Worm (Caenorhabditis elegans): Measurements from ENCODE around the gene srz-38.
"Not testable (repeated sequence)": the region's sequence is repeated elsewhere in the genome, so short reads cannot be mapped to it uniquely, and the experiment has no call there.

Gene srz-38

ce11 chrIV:16335037-16335436 lies at the start of gene srz-38:
Gene srz-38, plus strand, starts transcription at chrIV:16335337.
- TF ChIP-seq flt-1 (GFP tag; IDR thresholded peaks at IDR 0.05) (no peak), klf-2 (GFP tag; conservative IDR thresholded peaks at IDR 0.05) (no peak), ztf-29 (GFP tag; IDR thresholded peaks at IDR 0.05) (no peak), cog-1 (tag; optimal IDR thresholded peaks at IDR 0.05) (no peak), T22C8.4 (GFP tag; IDR thresholded peaks at IDR 0.05) (no peak), med-1 (GFP tag; optimal IDR thresholded peaks at IDR 0.05; ENCODE audit: insufficient read depth) (no peak), ref-1 (GFP tag; conservative IDR thresholded peaks at IDR 0.05) (no peak), tab-1 (GFP tag; IDR thresholded peaks at IDR 0.05) (no peak), ztf-23 (GFP tag; IDR thresholded peaks at IDR 0.05) (no peak)

ce11 chrIV:16290745-16291144 lies 44.4 kb upstream of the srz-38 start, which contains the start of gene srz-75:
Gene srz-75, minus strand, starts transcription at chrIV:16290845.
- no peak for TF ChIP-seq klf-2 (GFP tag; conservative IDR thresholded peaks at IDR 0.05)
- no peak for TF ChIP-seq tab-1 (GFP tag; IDR thresholded peaks at IDR 0.05)
- no peak for TF ChIP-seq flt-1 (GFP tag; IDR thresholded peaks at IDR 0.05)
- TF ChIP-seq ztf-23 (GFP tag; IDR thresholded peaks at IDR 0.05) = no peak

ce11 chrIV:16293889-16294288 lies 41.2 kb upstream of the srz-38 start:
- no peak for TF ChIP-seq flt-1 (GFP tag; IDR thresholded peaks at IDR 0.05)
- no peak for TF ChIP-seq ztf-23 (GFP tag; IDR thresholded peaks at IDR 0.05)
- TF ChIP-seq cog-1 (tag; optimal IDR thresholded peaks at IDR 0.05) = no peak
- no peak for TF ChIP-seq tab-1 (GFP tag; IDR thresholded peaks at IDR 0.05)

DNA sequence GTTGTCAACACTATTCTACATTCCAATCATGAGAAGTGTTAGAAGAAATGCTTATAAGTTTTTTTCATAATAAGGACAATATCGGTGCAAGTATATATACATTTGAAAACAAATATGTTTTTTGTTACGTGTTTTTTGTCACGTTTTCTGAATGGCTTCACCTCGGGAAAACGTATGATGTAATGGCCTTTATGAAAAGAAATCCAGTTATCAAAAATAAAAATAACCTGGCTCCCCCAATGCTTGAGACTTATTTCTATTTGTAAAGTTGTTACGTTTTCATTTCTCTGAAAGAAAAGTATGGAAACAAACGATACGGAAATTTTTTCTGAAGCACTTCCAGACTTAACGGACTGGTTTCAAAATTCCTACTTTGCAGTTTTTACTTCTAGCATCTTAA lies 36.3 kb upstream of the srz-38 start, which contains the start of gene srz-72:
Gene srz-72 (plus strand): TSS at position 301 of the 400 bp plus-strand sequence.
- TF ChIP-seq ztf-29 (GFP tag; IDR thresholded peaks at IDR 0.05) (no peak), ref-1 (GFP tag; conservative IDR thresholded peaks at IDR 0.05) (no peak), med-1 (GFP tag; optimal IDR thresholded peaks at IDR 0.05; ENCODE audit: insufficient read depth) (no peak), tab-1 (GFP tag; IDR thresholded peaks at IDR 0.05) (no peak)

DNA sequence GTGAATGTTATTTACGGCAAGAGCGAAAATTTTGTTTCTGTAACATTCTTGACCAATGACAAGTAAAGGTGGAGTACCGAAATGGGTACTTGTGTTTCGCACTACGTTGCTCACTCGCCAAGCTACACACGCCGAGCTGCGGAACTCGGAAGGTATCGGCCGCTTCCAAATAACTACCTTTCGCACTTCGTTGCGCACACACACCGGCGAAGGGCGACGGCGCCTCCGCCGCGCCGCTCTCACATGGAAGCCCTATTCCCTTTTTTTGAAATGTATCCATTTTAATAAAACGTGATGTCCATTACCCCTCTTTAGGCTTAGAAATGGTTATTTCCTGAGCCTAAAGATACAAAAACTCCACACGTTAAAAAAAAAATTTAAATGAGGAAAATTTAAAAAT lies 28.2 kb upstream of the srz-38 start:
- no peak for TF ChIP-seq med-1 (GFP tag; optimal IDR thresholded peaks at IDR 0.05; ENCODE audit: insufficient read depth)
- no peak for TF ChIP-seq flt-1 (GFP tag; IDR thresholded peaks at IDR 0.05)
- TF ChIP-seq cog-1 (tag; optimal IDR thresholded peaks at IDR 0.05) = no peak
- TF ChIP-seq ztf-29 (GFP tag; IDR thresholded peaks at IDR 0.05) = no peak
- no peak for TF ChIP-seq tab-1 (GFP tag; IDR thresholded peaks at IDR 0.05)
- no peak for TF ChIP-seq klf-2 (GFP tag; conservative IDR thresholded peaks at IDR 0.05)
- no peak for TF ChIP-seq T22C8.4 (GFP tag; IDR thresholded peaks at IDR 0.05)
- no peak for TF ChIP-seq ref-1 (GFP tag; conservative IDR thresholded peaks at IDR 0.05)
- no peak for TF ChIP-seq ztf-23 (GFP tag; IDR thresholded peaks at IDR 0.05)

DNA sequence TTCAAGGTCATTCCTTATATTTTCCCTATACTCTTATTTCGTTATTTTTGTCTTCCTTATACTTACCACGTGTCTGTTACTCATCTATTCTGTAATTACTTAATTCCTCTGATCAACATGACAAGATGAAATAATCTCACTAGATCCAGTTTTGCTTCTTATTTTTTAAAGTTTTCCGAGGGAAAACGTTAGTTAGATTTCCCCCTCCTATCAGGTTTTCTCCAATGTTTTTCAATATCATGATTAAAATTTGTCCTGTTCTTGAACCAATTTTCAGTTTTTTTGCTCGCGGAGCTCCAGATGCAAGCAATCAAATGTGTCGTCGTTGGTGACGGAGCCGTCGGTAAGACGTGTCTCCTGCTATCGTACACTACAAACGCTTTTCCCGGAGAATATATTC lies 27.2 kb upstream of the srz-38 start, which contains the start of gene rac-2:
Gene rac-2 (plus strand): TSS at position 301 of the 400 bp plus-strand sequence.
- TF ChIP-seq klf-2 (GFP tag; conservative IDR thresholded peaks at IDR 0.05); cog-1 (tag; optimal IDR thresholded peaks at IDR 0.05); ztf-23 (GFP tag; IDR thresholded peaks at IDR 0.05): not testable (repeated sequence)

ce11 chrIV:16310103-16310502 lies 25.0 kb upstream of the srz-38 start:
- TF ChIP-seq cog-1 (tag; optimal IDR thresholded peaks at IDR 0.05) (no peak), flt-1 (GFP tag; IDR thresholded peaks at IDR 0.05) (no peak), klf-2 (GFP tag; conservative IDR thresholded peaks at IDR 0.05) (no peak), tab-1 (GFP tag; IDR thresholded peaks at IDR 0.05) (no peak), med-1 (GFP tag; optimal IDR thresholded peaks at IDR 0.05; ENCODE audit: insufficient read depth) (no peak), T22C8.4 (GFP tag; IDR thresholded peaks at IDR 0.05) (no peak), ztf-29 (GFP tag; IDR thresholded peaks at IDR 0.05) (no peak), ztf-23 (GFP tag; IDR thresholded peaks at IDR 0.05) (no peak), ref-1 (GFP tag; conservative IDR thresholded peaks at IDR 0.05) (no peak)

DNA sequence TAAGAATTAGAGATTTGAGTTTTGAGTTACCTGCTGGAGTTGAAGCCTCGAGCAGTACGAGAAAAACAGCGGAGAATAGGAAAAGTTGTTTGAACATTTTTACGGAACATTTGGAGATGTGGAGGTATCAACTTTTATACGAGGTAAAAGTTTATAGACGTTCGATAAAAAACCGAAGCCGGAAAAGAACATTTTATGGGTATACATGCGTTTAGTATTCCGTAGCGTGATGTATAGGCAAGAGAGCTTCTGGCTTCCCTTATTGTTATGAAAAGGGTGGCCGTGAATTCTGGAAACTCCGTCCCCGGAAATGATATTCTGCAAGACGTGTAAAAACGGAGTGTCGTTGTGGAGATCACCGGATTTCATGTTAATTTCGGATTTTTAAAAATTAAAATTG lies 14.7 kb upstream of the srz-38 start, which contains the start of gene K03D3.5:
Gene K03D3.5 (minus strand): TSS at position 101 of the 400 bp plus-strand sequence.
- TF ChIP-seq ztf-29 (GFP tag; IDR thresholded peaks at IDR 0.05) (no peak), flt-1 (GFP tag; IDR thresholded peaks at IDR 0.05) (no peak), ztf-23 (GFP tag; IDR thresholded peaks at IDR 0.05) (no peak), ref-1 (GFP tag; conservative IDR thresholded peaks at IDR 0.05) (no peak), klf-2 (GFP tag; conservative IDR thresholded peaks at IDR 0.05) (no peak), tab-1 (GFP tag; IDR thresholded peaks at IDR 0.05) (no peak), T22C8.4 (GFP tag; IDR thresholded peaks at IDR 0.05) (no peak), med-1 (GFP tag; optimal IDR thresholded peaks at IDR 0.05; ENCODE audit: insufficient read depth) (no peak), cog-1 (tag; optimal IDR thresholded peaks at IDR 0.05) (no peak)

- TF ChIP-seq med-1 (GFP tag; optimal IDR thresholded peaks at IDR 0.05; ENCODE audit: insufficient read depth) (no peak), tab-1 (GFP tag; IDR thresholded peaks at IDR 0.05) (no peak)
Observed at ce11 chrIV:16320866-16321265, 14.3 kb upstream of the srz-38 start, which contains the start of gene srz-61. Gene srz-61, plus strand, starts transcription at chrIV:16321166.

- no peak for TF ChIP-seq ztf-23 (GFP tag; IDR thresholded peaks at IDR 0.05)
Observed at ce11 chrIV:16323373-16323772, 11.8 kb upstream of the srz-38 start, which contains the start of gene srz-104. Gene srz-104, plus strand, starts transcription at chrIV:16323673.

- no peak for TF ChIP-seq cog-1 (tag; optimal IDR thresholded peaks at IDR 0.05)
Observed at ce11 chrIV:16324589-16324988, 10.5 kb upstream of the srz-38 start, which contains the start of gene srz-105. Gene srz-105, plus strand, starts transcription at chrIV:16324889.
